Fruit fly (Drosophila melanogaster) S2 (cell line): ENCODE measurements around the gene mus302.

Experiments used
- CG8478 ChIP-seq: fragments of >200 bp; optimal IDR thresholded peaks from 2 replicates; lab custom pipeline; 2018
- CTCF ChIP-seq, 2 experiments: fragments of >200 bp; optimal IDR thresholded peaks; 2 replicates each; lab custom pipeline; 2018

mus302 gene

DNA sequence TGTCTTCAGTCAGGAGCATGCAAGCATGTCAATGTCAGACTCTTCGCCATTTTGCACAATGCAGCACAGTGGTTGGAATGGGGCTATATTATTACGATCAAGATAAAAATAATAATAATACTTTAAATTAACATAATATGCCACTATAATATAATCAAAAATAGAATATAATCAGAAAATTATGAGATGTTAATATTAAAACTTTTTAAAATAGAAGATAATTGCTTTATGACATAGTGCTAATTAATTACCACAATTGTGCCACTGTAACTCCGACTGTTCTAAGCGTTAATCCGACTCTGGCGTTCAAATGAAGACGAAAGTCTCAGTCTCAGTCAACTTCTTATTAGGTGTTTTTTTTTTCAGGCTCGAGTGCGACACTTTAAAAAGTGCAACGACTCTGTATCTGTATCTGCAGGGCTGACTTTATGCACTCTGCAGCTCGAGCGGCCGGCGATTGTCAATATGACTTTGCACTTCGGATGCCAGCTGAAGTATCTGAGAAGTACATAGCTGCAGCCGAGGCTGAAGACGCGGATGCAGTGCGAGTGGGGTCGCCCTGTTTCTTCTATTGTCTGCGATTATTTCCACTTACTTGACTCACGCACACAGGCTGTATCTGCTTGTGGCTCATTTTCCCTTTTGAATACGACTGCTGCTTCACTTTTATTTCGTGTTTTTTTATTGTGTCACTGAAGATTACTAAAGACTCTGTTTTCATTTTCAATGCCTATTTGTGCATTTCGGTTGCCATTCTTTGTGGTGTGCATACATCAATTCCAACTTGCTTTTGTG is 17.1 kb downstream of the mus302 start:
- TF ChIP-seq CTCF (optimal IDR thresholded peaks at IDR 0.05; lab: Kevin White, UChicago) (no peak), CG8478 (lab: Kevin White, UChicago) (no peak)

- TF ChIP-seq CG8478 (lab: Kevin White, UChicago) (no peak), CTCF (optimal IDR thresholded peaks at IDR 0.05; lab: Kevin White, UChicago) (no peak)
These were observed 19.3 kb downstream of the mus302 start for dm6 chr3L:16760274-16760673.

- no peak for TF ChIP-seq CTCF (optimal IDR thresholded peaks at IDR 0.05; lab: Kevin White, UChicago)
- TF ChIP-seq CG8478 (lab: Kevin White, UChicago): no peak
These were observed 20.1 kb downstream of the mus302 start for dm6 chr3L:16759483-16759882.

DNA sequence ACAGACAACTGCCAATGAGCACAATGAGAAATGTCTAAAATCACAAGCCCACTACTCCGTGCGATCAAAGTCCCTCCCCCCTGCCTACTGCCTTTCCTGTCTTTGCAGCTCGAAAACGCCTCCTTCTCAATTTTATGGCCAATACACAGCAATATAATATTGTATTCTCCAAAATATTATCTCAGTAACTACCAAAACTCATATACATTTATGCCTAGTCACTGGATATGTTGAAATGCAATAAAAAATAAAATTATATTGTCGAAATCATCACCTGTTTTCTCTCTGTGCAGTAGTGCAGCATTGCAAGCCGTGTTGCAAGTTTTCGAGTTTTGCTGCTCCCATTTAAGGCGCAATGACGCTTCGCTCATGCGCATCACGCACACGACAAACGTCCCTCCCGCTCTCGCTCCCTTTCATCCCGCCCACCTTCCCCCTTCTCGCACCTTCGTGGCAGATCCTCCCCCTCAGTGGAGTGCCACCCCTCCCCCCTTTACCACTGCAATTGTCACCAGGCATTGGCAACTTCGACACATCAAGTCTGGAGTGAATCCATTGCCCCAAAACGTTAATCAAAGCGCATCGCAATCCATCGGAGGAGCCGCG is 20.9 kb downstream of the mus302 start:
- no peak for TF ChIP-seq CTCF (optimal IDR thresholded peaks at IDR 0.05; lab: Kevin White, UChicago)
- TF ChIP-seq CG8478 (lab: Kevin White, UChicago): no peak

dm6 chr3L:16755189-16755588 is 24.3 kb downstream of the mus302 start, which contains the start of gene CG42852:
CG42852 (plus strand) TSS chr3L:16755489.
- TF ChIP-seq CG8478 (lab: Kevin White, UChicago) (no peak), CTCF (optimal IDR thresholded peaks at IDR 0.05; lab: Kevin White, UChicago) (no peak)

DNA sequence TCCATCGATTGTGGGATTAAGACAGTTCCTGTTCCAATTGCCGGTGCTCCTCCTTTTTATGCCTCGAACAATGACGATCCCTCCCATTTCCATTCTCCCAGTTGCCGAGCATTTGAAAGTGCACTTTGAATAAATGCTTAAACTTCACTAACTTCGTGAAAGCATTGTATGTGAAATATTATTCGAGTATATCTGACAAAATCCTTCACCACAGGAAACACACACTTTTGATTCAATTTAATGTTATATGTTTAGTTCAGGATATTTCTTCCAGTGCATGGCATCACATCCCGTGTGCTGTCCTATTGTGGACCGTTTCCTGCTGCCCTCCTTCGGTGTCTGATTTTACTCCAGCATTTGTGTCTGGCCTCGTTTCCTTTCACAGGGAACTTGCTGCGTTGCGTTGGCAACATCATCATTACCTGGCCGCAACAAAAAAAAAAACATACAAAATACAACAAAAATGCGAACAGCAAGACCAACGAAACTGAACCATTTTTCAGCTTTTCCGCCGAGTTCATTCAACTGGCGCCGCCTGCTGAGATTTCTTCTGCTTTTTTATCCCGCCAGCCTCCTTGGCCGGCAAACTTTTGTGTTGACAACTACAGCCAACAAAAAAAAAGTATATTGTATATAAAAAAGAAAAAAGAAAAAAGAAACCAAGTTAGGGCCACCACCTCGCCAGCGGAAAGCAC is 27.0 kb downstream of the mus302 start:
- TF ChIP-seq CG8478 (lab: Kevin White, UChicago): no peak
- TF ChIP-seq CTCF (optimal IDR thresholded peaks at IDR 0.05; lab: Kevin White, UChicago): no peak

DNA sequence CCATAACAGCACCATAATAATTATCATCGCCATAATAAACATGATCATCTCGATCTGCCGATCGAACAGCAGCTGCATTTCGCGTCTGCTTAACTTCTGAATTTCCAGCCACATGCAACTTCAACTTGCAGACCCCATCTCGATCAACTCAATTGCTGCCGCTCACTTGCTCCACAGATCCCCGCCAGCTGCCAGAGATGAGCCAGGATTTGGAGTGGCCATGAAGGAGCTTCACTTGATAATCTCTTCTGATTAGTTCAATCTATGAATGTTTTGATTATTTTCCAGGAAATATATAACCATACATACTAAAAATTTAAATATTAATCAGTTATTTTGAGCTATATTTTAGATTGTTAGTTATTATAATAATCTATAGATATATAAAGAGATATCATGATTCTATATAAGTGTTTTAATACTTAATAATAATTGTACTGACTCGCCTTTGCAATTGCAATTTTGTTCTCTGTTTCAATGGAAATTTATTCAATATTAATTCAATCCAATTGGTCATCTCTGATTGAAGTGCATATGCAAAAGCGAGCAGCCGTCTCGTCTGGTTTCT is 28.0 kb downstream of the mus302 start:
- no peak for TF ChIP-seq CTCF (optimal IDR thresholded peaks at IDR 0.05; lab: Kevin White, UChicago)
- no peak for TF ChIP-seq CG8478 (lab: Kevin White, UChicago)

DNA sequence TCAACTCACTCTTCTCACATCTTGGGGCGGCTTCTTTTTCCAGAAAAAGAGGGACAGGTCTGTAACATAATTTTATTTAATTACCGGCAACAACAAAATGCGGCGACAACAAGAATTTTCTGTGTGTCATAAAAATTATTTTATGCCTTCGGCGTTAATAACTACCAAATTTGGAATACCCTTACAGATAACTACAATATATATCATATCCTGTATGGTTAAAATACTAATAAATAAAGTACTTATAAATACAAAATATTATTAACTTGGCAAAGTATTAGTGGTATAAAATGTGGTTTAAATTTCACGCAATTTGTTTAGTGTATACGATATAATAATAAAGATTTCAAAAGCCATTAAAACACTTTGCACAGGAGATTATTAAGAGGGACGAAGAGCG is 28.8 kb downstream of the mus302 start:
- TF ChIP-seq CTCF (optimal IDR thresholded peaks at IDR 0.05; lab: Kevin White, UChicago) (no peak), CG8478 (lab: Kevin White, UChicago) (no peak)

- TF ChIP-seq CTCF (optimal IDR thresholded peaks at IDR 0.05; lab: Kevin White, UChicago) (no peak), CG8478 (lab: Kevin White, UChicago) (no peak)
These were observed 29.8 kb downstream of the mus302 start for dm6 chr3L:16749726-16750125.

DNA sequence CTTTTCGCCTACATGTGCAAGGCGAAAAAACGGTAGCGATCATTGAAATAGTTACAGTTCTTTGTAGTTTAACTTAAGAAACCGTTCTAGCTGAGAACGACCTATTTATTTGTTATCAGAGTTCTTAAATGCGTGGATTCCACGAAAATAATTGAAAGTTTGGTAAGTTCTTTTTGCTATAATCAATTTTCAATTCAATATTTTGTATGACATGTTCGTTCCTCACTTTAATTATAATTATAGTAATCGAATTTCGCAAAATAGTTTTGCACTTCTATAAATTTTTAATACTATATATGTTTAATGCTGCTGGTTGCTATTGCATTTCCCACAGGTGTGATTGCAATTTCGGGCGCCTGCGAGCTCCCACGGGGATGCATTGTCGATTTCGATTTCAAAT is 31.2 kb downstream of the mus302 start:
- no peak for TF ChIP-seq CG8478 (lab: Kevin White, UChicago)

dm6 chr3L:16746586-16747383 is 32.8 kb downstream of the mus302 start:
- TF ChIP-seq CG8478 (lab: Kevin White, UChicago) (no peak), CTCF (optimal IDR thresholded peaks at IDR 0.05; lab: Kevin White, UChicago) (no peak)

DNA sequence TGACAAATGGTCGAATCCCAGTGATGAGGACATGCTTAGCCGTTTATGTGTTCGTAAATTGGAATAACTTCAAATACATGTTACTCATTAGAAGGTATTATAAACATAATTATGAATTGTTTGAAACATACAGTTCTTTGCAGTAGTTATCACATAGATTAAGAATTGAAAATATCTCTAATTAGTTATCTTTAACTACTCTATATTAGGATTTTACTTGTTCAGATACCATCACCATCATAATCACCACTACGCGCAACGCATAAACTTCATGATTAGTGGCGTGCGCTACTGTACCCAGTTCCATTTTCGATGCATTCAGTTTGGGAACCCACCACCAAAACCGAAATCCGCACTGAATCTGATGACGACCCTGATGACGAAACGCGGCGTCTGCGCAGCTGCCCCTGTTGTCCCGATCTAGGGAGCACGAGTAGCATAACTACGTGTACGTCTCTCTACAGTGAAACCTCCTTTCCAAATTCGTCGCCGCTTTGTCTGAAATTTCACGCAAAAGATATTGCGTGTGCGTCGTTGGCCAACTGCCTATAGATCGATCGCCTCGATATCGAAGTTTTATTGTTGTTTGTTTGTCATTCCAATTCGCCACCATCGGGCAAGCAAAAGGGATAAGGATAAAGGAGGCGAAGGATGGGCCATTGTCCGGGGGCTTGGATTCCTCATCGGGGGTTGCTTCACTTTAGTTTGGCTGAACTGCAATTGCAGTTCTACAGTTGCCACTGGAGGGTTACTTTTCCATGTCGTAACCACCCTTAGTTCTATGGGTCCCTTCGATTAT is 35.4 kb downstream of the mus302 start:
- TF ChIP-seq CG8478 (lab: Kevin White, UChicago) (no peak), CTCF (optimal IDR thresholded peaks at IDR 0.05; lab: Kevin White, UChicago) (no peak)

dm6 chr3L:16741660-16742059 is 37.9 kb downstream of the mus302 start:
- TF ChIP-seq CG8478 (lab: Kevin White, UChicago) (no peak), CTCF (optimal IDR thresholded peaks at IDR 0.05; lab: Kevin White, UChicago) (no peak)
